Worm (Caenorhabditis elegans) whole organism, late embryonic: ENCODE results near the gene B0410.1.

ENCODE experiments used
- ceh-18 ChIP-seq: sonication (generic microtip); optimal IDR thresholded peaks from 2 replicates; lab custom pipeline; 2016; ENCODE audit warnings: missing genetic modification characterization, missing compliant biosample characterization
- ceh-24 ChIP-seq: sonication (generic microtip); optimal IDR thresholded peaks from 2 replicates; lab custom pipeline; 2016; ENCODE audit warnings: mild to moderate bottlenecking, missing genetic modification characterization, missing compliant biosample characterization
- che-1 ChIP-seq: sonication (generic microtip); optimal IDR thresholded peaks from 2 replicates; lab custom pipeline; 2016; ENCODE audit warnings: mild to moderate bottlenecking, missing genetic modification characterization, missing compliant biosample characterization
- pqm-1 ChIP-seq: sonication (generic microtip); optimal IDR thresholded peaks from 2 replicates; lab custom pipeline; 2016; ENCODE audit warnings: missing genetic modification characterization, missing compliant biosample characterization
- syd-9 ChIP-seq: sonication (generic microtip); optimal IDR thresholded peaks from 2 replicates; lab custom pipeline; 2016; ENCODE audit warnings: mild to moderate bottlenecking, missing genetic modification characterization, moderate library complexity, missing compliant biosample characterization

DNA sequence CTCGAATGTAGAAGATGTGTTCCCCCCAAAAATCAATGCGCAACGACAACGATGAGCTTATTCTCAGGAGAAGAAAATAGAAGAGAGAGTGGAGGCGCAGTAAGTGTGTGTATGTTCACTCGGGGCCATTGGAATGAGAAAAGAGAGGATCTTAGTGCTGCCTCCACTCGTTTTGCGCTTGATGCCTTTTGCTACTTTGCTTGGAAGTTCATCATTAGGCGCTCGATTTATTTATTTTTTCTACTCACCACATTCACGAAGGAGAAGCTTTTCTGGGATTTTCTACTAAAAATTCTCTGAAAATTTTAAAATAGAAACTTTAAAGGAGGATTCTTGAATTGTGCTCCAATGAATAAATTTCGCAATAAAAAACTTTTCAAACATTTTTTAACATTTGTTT is 3.9 kb downstream of the B0410.1 start, which contains the start of gene F52B10.3:
- TF ChIP-seq che-1 (tag; lab: Kevin White, UChicago) (no peak), ceh-18 (tag; lab: Kevin White, UChicago) (no peak), syd-9 (tag; lab: Kevin White, UChicago) (no peak), pqm-1 (no peak), ceh-24 (no peak)
